Fruit fly (Drosophila melanogaster) whole organism, embryonic: Measurements from ENCODE around the gene CG43915.

Experiments
- BEAF-32 ChIP-seq: fragments of 200-800 bp; sonication (Bioruptor generic); optimal IDR thresholded peaks from 3 replicates; lab custom pipeline; 2017; ENCODE audit warnings: missing biosample characterization, missing genetic modification characterization, mild to moderate bottlenecking, moderate library complexity, missing genetic modification reagents
- Bgb ChIP-seq: fragments of 200-800 bp; sonication (Bioruptor generic); IDR thresholded peaks from 2 replicates; pipeline ENCODE4 v1.3.6; 2022; ENCODE audit warnings: missing biosample characterization, missing genetic modification characterization; ENCODE audit not compliant: partially characterized antibody
- CG12155 ChIP-seq: fragments of 200-800 bp; sonication (Bioruptor generic); optimal IDR thresholded peaks from 3 replicates; lab custom pipeline; 2016; ENCODE audit warnings: missing biosample characterization, missing genetic modification characterization
- CG13287 ChIP-seq: fragments of 200-800 bp; sonication (Bioruptor generic); IDR thresholded peaks from 2 replicates; pipeline ENCODE4 v1.3.6; 2022; ENCODE audit warnings: missing biosample characterization, missing genetic modification characterization; ENCODE audit not compliant: partially characterized antibody
- CG14050 ChIP-seq: fragments of 200-800 bp; sonication (Bioruptor generic); IDR thresholded peaks from 3 replicates; pipeline ENCODE4 v1.3.6; 2022; ENCODE audit warnings: missing biosample characterization, missing genetic modification characterization
- CG14965 ChIP-seq: fragments of 200-800 bp; sonication (Bioruptor generic); optimal IDR thresholded peaks from 2 replicates; lab custom pipeline; 2016; ENCODE audit warnings: missing biosample characterization, missing genetic modification characterization, borderline replicate concordance
- CG15514 ChIP-seq: fragments of 200-800 bp; sonication (Bioruptor generic); optimal IDR thresholded peaks from 3 replicates; lab custom pipeline; 2017; ENCODE audit warnings: missing biosample characterization, missing genetic modification characterization, mild to moderate bottlenecking, moderate library complexity, missing genetic modification reagents
- CG1792 ChIP-seq: fragments of 200-800 bp; sonication (Bioruptor generic); optimal IDR thresholded peaks from 2 replicates; lab custom pipeline; 2016; ENCODE audit warnings: missing biosample characterization, missing genetic modification characterization
- CG2116 ChIP-seq: fragments of 200-800 bp; sonication (Bioruptor generic); optimal IDR thresholded peaks from 3 replicates; lab custom pipeline; 2018; ENCODE audit warnings: missing biosample characterization, mild to moderate bottlenecking, missing genetic modification characterization
- CG2129 ChIP-seq: fragments of 200-800 bp; sonication (Bioruptor generic); IDR thresholded peaks from 2 replicates; pipeline ENCODE4 v1.3.6; 2022; ENCODE audit warnings: missing biosample characterization, missing genetic modification characterization; ENCODE audit not compliant: partially characterized antibody
- CG3163 ChIP-seq: fragments of 200-800 bp; sonication (Bioruptor generic); optimal IDR thresholded peaks from 3 replicates; lab custom pipeline; 2016; ENCODE audit warnings: missing biosample characterization, missing genetic modification characterization
- CG3407 ChIP-seq: fragments of 200-800 bp; sonication (Bioruptor generic); optimal IDR thresholded peaks from 2 replicates; lab custom pipeline; 2018; ENCODE audit warnings: missing biosample characterization, mild to moderate bottlenecking, missing genetic modification characterization
- CG34224 ChIP-seq: fragments of 200-800 bp; sonication (Bioruptor generic); IDR thresholded peaks from 3 replicates; pipeline ENCODE4 v1.3.6; 2022; ENCODE audit warnings: missing biosample characterization, missing genetic modification characterization; ENCODE audit not compliant: partially characterized antibody
- CG3995 ChIP-seq: fragments of 200-800 bp; sonication (Bioruptor generic); optimal IDR thresholded peaks from 3 replicates; lab custom pipeline; 2016; ENCODE audit warnings: missing biosample characterization, missing genetic modification characterization
- CG7963 ChIP-seq: fragments of 200-800 bp; sonication (Bioruptor generic); IDR thresholded peaks from 3 replicates; pipeline ENCODE4 v1.3.6; 2022; ENCODE audit warnings: missing biosample characterization, missing genetic modification characterization; ENCODE audit not compliant: partially characterized antibody
- CG8290 ChIP-seq, 3 experiments: fragments of 200-800 bp; sonication (Bioruptor generic); optimal IDR thresholded peaks; 2 replicates each; lab custom pipeline; 2016 to 2019; ENCODE audit warnings: missing biosample characterization in 3 of 3, missing genetic modification characterization in 3 of 3, mild to moderate bottlenecking in 2 of 3, moderate library complexity in 1 of 3
- Dref ChIP-seq: fragments of 200-800 bp; sonication (Bioruptor generic); IDR thresholded peaks from 2 replicates; pipeline ENCODE4 v1.3.6; 2022; ENCODE audit warnings: missing biosample characterization, missing genetic modification characterization
- E2f2 ChIP-seq: fragments of 200-800 bp; sonication (Bioruptor generic); IDR thresholded peaks from 2 replicates; pipeline ENCODE4 v1.3.6; 2022; ENCODE audit warnings: missing biosample characterization, missing genetic modification characterization
- Gsc ChIP-seq: fragments of 200-800 bp; sonication (Bioruptor generic); IDR thresholded peaks from 2 replicates; pipeline ENCODE4 v1.3.6; 2022; ENCODE audit warnings: missing biosample characterization, missing genetic modification characterization
- H15 ChIP-seq: fragments of 200-800 bp; sonication (Bioruptor generic); IDR thresholded peaks from 3 replicates; pipeline ENCODE4 v1.3.6; 2022; ENCODE audit warnings: missing biosample characterization, missing genetic modification characterization
- HLH4C ChIP-seq: fragments of 200-800 bp; sonication (Bioruptor generic); IDR thresholded peaks from 3 replicates; pipeline ENCODE4 v1.3.6; 2022; ENCODE audit warnings: missing biosample characterization, missing genetic modification characterization; ENCODE audit not compliant: partially characterized antibody
- HLH54F ChIP-seq: fragments of 200-800 bp; sonication (Bioruptor generic); optimal IDR thresholded peaks from 3 replicates; lab custom pipeline; 2016; ENCODE audit warnings: missing biosample characterization, missing genetic modification characterization
- MBD-R2 ChIP-seq: fragments of 200-800 bp; sonication (Bioruptor generic); IDR thresholded peaks from 2 replicates; pipeline ENCODE4 v1.3.6; 2022; ENCODE audit warnings: missing biosample characterization, missing genetic modification characterization
- MESR4 ChIP-seq: fragments of 200-800 bp; sonication (Bioruptor generic); optimal IDR thresholded peaks from 2 replicates; lab custom pipeline; 2018; ENCODE audit warnings: missing biosample characterization, mild to moderate bottlenecking, missing genetic modification characterization, moderate library complexity
- Med ChIP-seq: fragments of 200-800 bp; sonication (Bioruptor generic); peaks from one replicate; lab custom pipeline; 2016; ENCODE audit warnings: missing biosample characterization, missing genetic modification characterization, mild to moderate bottlenecking, inconsistent platforms, moderate library complexity
- NFAT ChIP-seq: fragments of 200-800 bp; sonication (Bioruptor generic); IDR thresholded peaks from 2 replicates; pipeline ENCODE4 v1.3.6; 2022; ENCODE audit warnings: missing biosample characterization, missing genetic modification characterization
- Scr ChIP-seq: fragments of 200-800 bp; sonication (Bioruptor generic); IDR thresholded peaks from 2 replicates; pipeline ENCODE4 v1.3.6; 2022; ENCODE audit warnings: missing biosample characterization, missing genetic modification characterization; ENCODE audit not compliant: partially characterized antibody
- Sry-β ChIP-seq: fragments of 200-800 bp; sonication (Bioruptor generic); optimal IDR thresholded peaks from 2 replicates; lab custom pipeline; 2018; ENCODE audit warnings: missing biosample characterization, mild to moderate bottlenecking, missing genetic modification characterization, moderate library complexity
- Sry-δ ChIP-seq: fragments of 200-800 bp; sonication (Bioruptor generic); optimal IDR thresholded peaks from 2 replicates; lab custom pipeline; 2016; ENCODE audit warnings: missing biosample characterization, missing genetic modification characterization
- chinmo ChIP-seq: fragments of 200-800 bp; sonication (Bioruptor generic); IDR thresholded peaks from 4 replicates; pipeline ENCODE4 v1.3.6; 2022; ENCODE audit warnings: missing biosample characterization, missing genetic modification characterization; ENCODE audit not compliant: partially characterized antibody
- ci ChIP-seq: fragments of 200-800 bp; sonication (Bioruptor generic); IDR thresholded peaks from 3 replicates; pipeline ENCODE4 v1.3.6; 2022; ENCODE audit warnings: missing biosample characterization, missing genetic modification characterization
- gem ChIP-seq: fragments of 200-800 bp; sonication (Bioruptor generic); optimal IDR thresholded peaks from 2 replicates; lab custom pipeline; 2019; ENCODE audit warnings: missing biosample characterization, mild to moderate bottlenecking, missing genetic modification characterization, moderate library complexity
- grau ChIP-seq: fragments of 200-800 bp; optimal IDR thresholded peaks from 3 replicates; lab custom pipeline; 2019; ENCODE audit warnings: missing biosample characterization, mild to moderate bottlenecking, missing genetic modification characterization, moderate library complexity
- gro ChIP-seq: fragments of 200-800 bp; sonication (Bioruptor generic); optimal IDR thresholded peaks from 2 replicates; lab custom pipeline; 2016; ENCODE audit warnings: missing biosample characterization, missing genetic modification characterization
- hb ChIP-seq: fragments of 200-800 bp; sonication (Bioruptor generic); IDR thresholded peaks from 3 replicates; pipeline ENCODE4 v1.3.6; 2022; ENCODE audit warnings: missing biosample characterization, missing genetic modification characterization; ENCODE audit not compliant: partially characterized antibody
- hbn ChIP-seq: fragments of 200-800 bp; sonication (Bioruptor generic); IDR thresholded peaks from 2 replicates; pipeline ENCODE4 v1.3.6; 2022; ENCODE audit warnings: missing biosample characterization, missing genetic modification characterization; ENCODE audit not compliant: partially characterized antibody
- ind ChIP-seq: fragments of 200-800 bp; sonication (Bioruptor generic); optimal IDR thresholded peaks from 3 replicates; lab custom pipeline; 2016; ENCODE audit warnings: missing biosample characterization, missing genetic modification characterization
- inv ChIP-seq: fragments of 200-800 bp; sonication (Bioruptor generic); IDR thresholded peaks from 2 replicates; pipeline ENCODE4 v1.3.6; 2022; ENCODE audit warnings: missing biosample characterization, missing genetic modification characterization; ENCODE audit not compliant: partially characterized antibody
- mld ChIP-seq: fragments of 200-800 bp; sonication (Bioruptor generic); IDR thresholded peaks from 3 replicates; pipeline ENCODE4 v1.3.6; 2022; ENCODE audit warnings: missing biosample characterization, missing genetic modification characterization; ENCODE audit not compliant: partially characterized antibody
- ranshi ChIP-seq: fragments of 200-800 bp; sonication (Bioruptor generic); IDR thresholded peaks from 2 replicates; pipeline ENCODE4 v1.3.6; 2022; ENCODE audit warnings: missing biosample characterization, missing genetic modification characterization
- rib ChIP-seq: fragments of 200-800 bp; sonication (Bioruptor generic); IDR thresholded peaks from 2 replicates; pipeline ENCODE4 v1.3.6; 2022; ENCODE audit warnings: missing biosample characterization, missing genetic modification characterization
- row ChIP-seq: fragments of 200-800 bp; sonication (Bioruptor generic); IDR thresholded peaks from 3 replicates; pipeline ENCODE4 v1.3.6; 2022; ENCODE audit warnings: missing biosample characterization, missing genetic modification characterization
- trem ChIP-seq: fragments of 200-800 bp; optimal IDR thresholded peaks from 3 replicates; lab custom pipeline; 2019; ENCODE audit warnings: missing biosample characterization, mild to moderate bottlenecking, missing genetic modification characterization, moderate library complexity
- vnd ChIP-seq: fragments of 200-800 bp; sonication (Bioruptor generic); IDR thresholded peaks from 3 replicates; pipeline ENCODE4 v1.3.6; 2022; ENCODE audit warnings: missing biosample characterization, missing genetic modification characterization; ENCODE audit not compliant: partially characterized antibody
- zf30C ChIP-seq: fragments of 200-800 bp; sonication (Bioruptor generic); optimal IDR thresholded peaks from 3 replicates; lab custom pipeline; 2018; ENCODE audit warnings: missing biosample characterization, mild to moderate bottlenecking, missing genetic modification characterization

Gene CG43915

dm6 chr3L:3935567-3936207 lies 37.0 kb upstream of the CG43915 start, which contains the start of gene Eip63F-1 (continued):
- peak; percentile 66 for TF ChIP-seq ranshi (GFP tag; lab: Robert Waterston, UW)
- TF ChIP-seq, all 482 proteins: peak for 203

dm6 chr3L:3937806-3938205 lies 34.9 kb upstream of the CG43915 start, which contains the start of gene CG10866:
CG10866 (minus strand) TSS chr3L:3937992.
- TF ChIP-seq CG13287 (GFP tag; lab: Robert Waterston, UW) (peak; percentile 92), CG34224 (peak; percentile 86), Sry-δ (GFP tag; lab: Kevin White, UChicago) (peak; percentile 86), Med (GFP tag; lab: Kevin White, UChicago) (peak; percentile 31), ind (no peak), CG12155 (GFP tag; lab: Kevin White, UChicago) (peak; percentile 23), grau (no peak), row (GFP tag; lab: Robert Waterston, UW) (peak; percentile 19; the same call in 1 of the 3 replicates), vnd (peak; percentile 73), HLH4C (GFP tag; lab: Robert Waterston, UW) (peak; percentile 84), ci (GFP tag; lab: Robert Waterston, UW) (no peak), Dref (GFP tag; lab: Robert Waterston, UW) (peak; percentile 79), CG3163 (GFP tag; lab: Kevin White, UChicago) (no peak), Scr (GFP tag; lab: Robert Waterston, UW) (peak; percentile 85), zf30C (GFP tag; lab: Kevin White, UChicago) (no peak), chinmo (0 out of 4 replicates have a peak, but pooled peaks have one; percentile 44), Bgb (peak; percentile 85), mld (GFP tag; lab: Robert Waterston, UW) (0 out of 3 replicates have a peak, but pooled peaks have one; percentile 8), inv (peak; percentile 78), CG3995 (GFP tag; lab: Kevin White, UChicago) (peak; percentile 95), gem (tag; lab: Kevin White, UChicago) (no peak), hbn (GFP tag; lab: Robert Waterston, UW) (peak; percentile 79), CG3407 (GFP tag; lab: Kevin White, UChicago) (no peak), CG2116 (GFP tag; lab: Kevin White, UChicago) (peak; percentile 65), CG14050 (no peak), BEAF-32 (GFP tag; lab: Kevin White, UChicago) (peak; percentile 83), HLH54F (GFP tag; lab: Kevin White, UChicago) (no peak), E2f2 (GFP tag; lab: Robert Waterston, UW) (peak; percentile 79), Sry-β (GFP tag; lab: Kevin White, UChicago) (no peak), MESR4 (peak; percentile 42), MBD-R2 (GFP tag; lab: Robert Waterston, UW) (peak; percentile 70), CG15514 (GFP tag; lab: Kevin White, UChicago) (peak; percentile 39), CG14965 (GFP tag; lab: Kevin White, UChicago) (no peak), gro (GFP tag; lab: Kevin White, UChicago) (peak; percentile 14), Gsc (GFP tag; lab: Robert Waterston, UW) (no peak), trem (tag; lab: Kevin White, UChicago) (peak; percentile 6), NFAT (GFP tag; lab: Robert Waterston, UW) (no peak), rib (GFP tag; lab: Robert Waterston, UW) (no peak), hb (GFP tag; lab: Robert Waterston, UW) (peak; percentile 67; the same call in 2 of the 3 replicates), CG1792 (GFP tag; lab: Kevin White, UChicago) (no peak), CG8290 (GFP tag; optimal IDR thresholded peaks at IDR 0.05; lab: Kevin White, UChicago) (no peak), CG8290 (tag; optimal IDR thresholded peaks at IDR 0.05; lab: Kevin White, UChicago) (peak in 1 of 2 experiments; percentile 57), CG7963 (GFP tag; lab: Robert Waterston, UW) (peak; percentile 52; the same call in 2 of the 3 replicates), CG2129 (GFP tag; lab: Robert Waterston, UW) (peak; percentile 64), H15 (GFP tag; lab: Robert Waterston, UW) (no peak)
